Worm (Caenorhabditis elegans): ENCODE measurements around the gene ZK1127.3.
"Not testable (repeated sequence)": the region's sequence is repeated elsewhere in the genome, so short reads cannot be mapped to it uniquely, and the experiment has no call there.

Gene ZK1127.3

ce11 chrII:7042090-7042489, 13.0 kb upstream of the ZK1127.3 start:
- TF ChIP-seq lin-38 (GFP tag; IDR thresholded peaks at IDR 0.05) (peak; percentile 82), lim-7 (GFP tag; IDR thresholded peaks at IDR 0.05) (peak; percentile 79), ceh-20 (GFP tag; IDR thresholded peaks at IDR 0.05) (peak; percentile 24; the same call in 1 of the 2 replicates), lin-1 (GFP tag; IDR thresholded peaks at IDR 0.05) (peak; percentile 58; the same call in 1 of the 2 replicates), F44E2.7 (GFP tag; IDR thresholded peaks at IDR 0.05) (peak; percentile 91; the same call in 1 of the 2 replicates), mes-2 (tag; optimal IDR thresholded peaks at IDR 0.05; ENCODE audit: poor library complexity, severe bottlenecking) (peak; percentile 3), set-16 (GFP tag; IDR thresholded peaks at IDR 0.05) (0 out of 2 replicates have a peak, but pooled peaks have one; percentile 13), madf-5 (GFP tag; IDR thresholded peaks at IDR 0.05) (peak; percentile 38 to 92; a peak in 3 of 4 replicates), lin-29 (GFP tag; IDR thresholded peaks at IDR 0.05) (0 out of 2 replicates have a peak, but pooled peaks have one; percentile 30), pha-4 (GFP tag; IDR thresholded peaks at IDR 0.05) (peak; percentile 87), Y105C5A.15 (GFP tag; IDR thresholded peaks at IDR 0.05) (peak; percentile 81), Y48G9A.11 (GFP tag; IDR thresholded peaks at IDR 0.05) (peak; percentile 81), saeg-2 (GFP tag; IDR thresholded peaks at IDR 0.05) (0 out of 2 replicates have a peak, but pooled peaks have one; percentile 15), php-3 (GFP tag; IDR thresholded peaks at IDR 0.05) (peak; percentile 52; the same call in 1 of the 2 replicates), T26A8.4 (GFP tag; IDR thresholded peaks at IDR 0.05) (peak; percentile 73), hmg-1.1 (GFP tag; IDR thresholded peaks at IDR 0.05) (peak; percentile 48; the same call in 1 of the 2 replicates), nhr-42 (GFP tag; IDR thresholded peaks at IDR 0.05) (peak; percentile 58; the same call in 1 of the 2 replicates), mdt-29 (GFP tag; IDR thresholded peaks at IDR 0.05) (peak; percentile 70), tra-1 (GFP tag; IDR thresholded peaks at IDR 0.05) (peak; percentile 80), arid-1 (GFP tag; conservative IDR thresholded peaks at IDR 0.05) (peak; percentile 75), D1046.2 (GFP tag; IDR thresholded peaks at IDR 0.05) (peak; percentile 74; the same call in 1 of the 2 replicates), Y75B8A.6 (GFP tag; IDR thresholded peaks at IDR 0.05) (0 out of 2 replicates have a peak, but pooled peaks have one; percentile 15), daf-8 (GFP tag; IDR thresholded peaks at IDR 0.05) (0 out of 2 replicates have a peak, but pooled peaks have one; percentile 61), F26F4.8 (GFP tag; conservative IDR thresholded peaks at IDR 0.05) (peak; percentile 95), zfp-3 (GFP tag; conservative IDR thresholded peaks at IDR 0.05) (peak; percentile 46; the same call in 1 of the 2 replicates), ctbp-1 (GFP tag; IDR thresholded peaks at IDR 0.05) (peak; percentile 73), dmd-6 (GFP tag; IDR thresholded peaks at IDR 0.05) (peak; percentile 29; the same call in 1 of the 2 replicates), nhr-41 (GFP tag; IDR thresholded peaks at IDR 0.05) (peak; percentile 60; the same call in 1 of the 2 replicates), dmd-8 (GFP tag; IDR thresholded peaks at IDR 0.05) (peak; percentile 96), vab-7 (GFP tag; IDR thresholded peaks at IDR 0.05) (peak; percentile 69), egl-43 (GFP tag; IDR thresholded peaks at IDR 0.05) (peak; percentile 90), snpc-1.2 (GFP tag; IDR thresholded peaks at IDR 0.05) (peak; percentile 78)
- TF ChIP-seq pha-4 (tag; optimal IDR thresholded peaks at IDR 0.05) = not testable (repeated sequence)

ce11 chrII:7049470-7049869, 5.6 kb upstream of the ZK1127.3 start:
- TF ChIP-seq lin-39 (tag; optimal IDR thresholded peaks at IDR 0.05) = no peak
- TF ChIP-seq set-16 (GFP tag; IDR thresholded peaks at IDR 0.05) = peak; percentile 78
- TF ChIP-seq daf-16 (GFP tag; optimal IDR thresholded peaks at IDR 0.05) = no peak
- no peak for TF ChIP-seq daf-16 (tag; optimal IDR thresholded peaks at IDR 0.05)
- peak; percentile 72 for TF ChIP-seq egl-43 (GFP tag; IDR thresholded peaks at IDR 0.05)
- no peak for TF ChIP-seq T20F7.1 (GFP tag; optimal IDR thresholded peaks at IDR 0.05)
- no peak for TF ChIP-seq dpl-1 (GFP tag; optimal IDR thresholded peaks at IDR 0.05)
- peak in 1 of 2 experiments; percentile 19 for TF ChIP-seq unc-62 (GFP tag; optimal IDR thresholded peaks at IDR 0.05 in 1 of 2)
- no peak for TF ChIP-seq unc-62 (tag; optimal IDR thresholded peaks at IDR 0.05)
- no peak for TF ChIP-seq aha-1 (tag)
- TF ChIP-seq lim-7 (GFP tag; IDR thresholded peaks at IDR 0.05) = 0 out of 2 replicates have a peak, but pooled peaks have one; percentile 10
- TF ChIP-seq lin-38 (GFP tag; IDR thresholded peaks at IDR 0.05) = peak; percentile 35; the same call in 1 of the 2 replicates
